Fruit fly (Drosophila melanogaster) whole organism, embryonic: Measurements from ENCODE around the gene Nsf2.
A peak's percentile ranks its signal among the peaks of the same experiment; 100 is the strongest.

Experiments used
- CG12299 ChIP-seq: fragments of 200-800 bp; sonication (Bioruptor generic); optimal IDR thresholded peaks from 2 replicates; lab custom pipeline; 2018; ENCODE audit warnings: missing biosample characterization, mild to moderate bottlenecking, missing genetic modification characterization
- CG14050 ChIP-seq: fragments of 200-800 bp; sonication (Bioruptor generic); IDR thresholded peaks from 3 replicates; pipeline ENCODE4 v1.3.6; 2022; ENCODE audit warnings: missing biosample characterization, missing genetic modification characterization
- CG2116 ChIP-seq: fragments of 200-800 bp; sonication (Bioruptor generic); optimal IDR thresholded peaks from 3 replicates; lab custom pipeline; 2018; ENCODE audit warnings: missing biosample characterization, mild to moderate bottlenecking, missing genetic modification characterization
- CG34224 ChIP-seq: fragments of 200-800 bp; sonication (Bioruptor generic); IDR thresholded peaks from 3 replicates; pipeline ENCODE4 v1.3.6; 2022; ENCODE audit warnings: missing biosample characterization, missing genetic modification characterization; ENCODE audit not compliant: partially characterized antibody
- D19B ChIP-seq: fragments of 200-800 bp; sonication (Bioruptor generic); optimal IDR thresholded peaks from 2 replicates; lab custom pipeline; 2017; ENCODE audit warnings: missing biosample characterization, mild to moderate bottlenecking, missing genetic modification characterization
- Dad ChIP-seq: fragments of 200-800 bp; sonication (Bioruptor generic); optimal IDR thresholded peaks from 3 replicates; lab custom pipeline; 2016; ENCODE audit warnings: missing biosample characterization, missing genetic modification characterization
- Drgx ChIP-seq: fragments of 200-800 bp; sonication (Bioruptor generic); IDR thresholded peaks from 2 replicates; pipeline ENCODE4 v1.3.6; 2022; ENCODE audit warnings: missing biosample characterization, missing genetic modification characterization
- Eip74EF ChIP-seq, 2 experiments: fragments of 200-800 bp in 1 of 2; fragments of >200 bp in 1 of 2; sonication (Bioruptor generic) in 1 of 2; optimal IDR thresholded peaks; 2 replicates each; lab custom pipeline; 2017 to 2019; ENCODE audit warnings: missing biosample characterization in 2 of 2, missing genetic modification characterization in 2 of 2, mild to moderate bottlenecking in 1 of 2, moderate library complexity in 1 of 2
- Ets65A ChIP-seq: fragments of 200-800 bp; sonication (Bioruptor generic); peaks from one replicate; lab custom pipeline; 2016; ENCODE audit warnings: missing biosample characterization, missing genetic modification characterization
- Hr39 ChIP-seq: fragments of >200 bp; optimal IDR thresholded peaks from 2 replicates; lab custom pipeline; 2017
- Hr51 ChIP-seq, 2 experiments: fragments of 200-800 bp; sonication (Bioruptor generic); optimal IDR thresholded peaks; 2 replicates in 1 of 2; 3 replicates in 1 of 2; lab custom pipeline; 2016 to 2018; ENCODE audit warnings: missing biosample characterization in 2 of 2, missing genetic modification characterization in 2 of 2, mild to moderate bottlenecking in 1 of 2, moderate library complexity in 1 of 2
- Meics ChIP-seq: fragments of 200-800 bp; sonication (Bioruptor generic); optimal IDR thresholded peaks from 2 replicates; lab custom pipeline; 2017; ENCODE audit warnings: missing biosample characterization, mild to moderate bottlenecking, missing genetic modification characterization
- Mes4 ChIP-seq: fragments of 200-800 bp; sonication (Bioruptor generic); optimal IDR thresholded peaks from 2 replicates; lab custom pipeline; 2016; ENCODE audit warnings: missing biosample characterization, missing genetic modification characterization
- Poxn ChIP-seq: fragments of 200-800 bp; sonication (Bioruptor generic); IDR thresholded peaks from 2 replicates; pipeline ENCODE4 v1.3.6; 2022; ENCODE audit warnings: missing biosample characterization, missing genetic modification characterization
- TFAM ChIP-seq: fragments of 200-800 bp; sonication (Bioruptor generic); optimal IDR thresholded peaks from 2 replicates; lab custom pipeline; 2017; ENCODE audit warnings: missing biosample characterization, missing genetic modification characterization, inconsistent platforms
- Xrp1 ChIP-seq: fragments of 200-800 bp; sonication (Bioruptor generic); IDR thresholded peaks from 2 replicates; pipeline ENCODE4 v1.3.6; 2022; ENCODE audit warnings: missing biosample characterization, missing genetic modification characterization
- abd-A ChIP-seq: fragments of 200-800 bp; sonication (Bioruptor generic); optimal IDR thresholded peaks from 3 replicates; lab custom pipeline; 2019; ENCODE audit warnings: missing biosample characterization, mild to moderate bottlenecking, missing genetic modification characterization, moderate library complexity
- ash1 ChIP-seq: fragments of 200-800 bp; sonication (Bioruptor generic); optimal IDR thresholded peaks from 2 replicates; lab custom pipeline; 2018; ENCODE audit warnings: missing biosample characterization, mild to moderate bottlenecking, missing genetic modification characterization
- bab2 ChIP-seq: fragments of 200-800 bp; sonication (Bioruptor generic); optimal IDR thresholded peaks from 2 replicates; lab custom pipeline; 2016; ENCODE audit warnings: missing biosample characterization, missing genetic modification characterization
- bsh ChIP-seq, 2 experiments: fragments of 200-800 bp; sonication (Bioruptor generic); optimal IDR thresholded peaks; 2 replicates each; lab custom pipeline; 2017 to 2018; ENCODE audit warnings: mild to moderate bottlenecking in 2 of 2, missing biosample characterization in 2 of 2, missing genetic modification characterization in 2 of 2, moderate library complexity in 1 of 2
- eve ChIP-seq, 2 experiments: fragments of >200 bp; optimal IDR thresholded peaks; 2 replicates each; lab custom pipeline; 2017; ENCODE audit warnings: missing biosample characterization in 2 of 2, missing genetic modification characterization in 2 of 2
- ewg ChIP-seq: fragments of 200-800 bp; sonication (Bioruptor generic); optimal IDR thresholded peaks from 3 replicates; lab custom pipeline; 2017; ENCODE audit warnings: mild to moderate bottlenecking, missing biosample characterization, missing genetic modification reagents, missing genetic modification characterization
- eyg ChIP-seq: fragments of 200-800 bp; sonication (Bioruptor generic); optimal IDR thresholded peaks from 3 replicates; lab custom pipeline; 2016; ENCODE audit warnings: missing biosample characterization, missing genetic modification characterization
- gem ChIP-seq: fragments of 200-800 bp; sonication (Bioruptor generic); optimal IDR thresholded peaks from 2 replicates; lab custom pipeline; 2019; ENCODE audit warnings: missing biosample characterization, mild to moderate bottlenecking, missing genetic modification characterization, moderate library complexity
- lbe ChIP-seq: fragments of 200-800 bp; sonication (Bioruptor generic); optimal IDR thresholded peaks from 2 replicates; lab custom pipeline; 2016; ENCODE audit warnings: missing biosample characterization, mild to moderate bottlenecking, missing genetic modification characterization
- nom ChIP-seq: fragments of 200-800 bp; sonication (Bioruptor generic); optimal IDR thresholded peaks from 2 replicates; lab custom pipeline; 2017; ENCODE audit warnings: missing biosample characterization, missing genetic modification characterization, mild to moderate bottlenecking, moderate library complexity, missing genetic modification reagents
- p53 ChIP-seq: fragments of 200-800 bp; sonication (Bioruptor generic); optimal IDR thresholded peaks from 2 replicates; lab custom pipeline; 2016; ENCODE audit warnings: missing biosample characterization, missing genetic modification characterization
- phol ChIP-seq: fragments of 200-800 bp; sonication (Bioruptor generic); optimal IDR thresholded peaks from 3 replicates; lab custom pipeline; 2018; ENCODE audit warnings: missing biosample characterization, mild to moderate bottlenecking, missing genetic modification characterization, moderate library complexity
- salm ChIP-seq: fragments of 200-800 bp; sonication (Bioruptor generic); optimal IDR thresholded peaks from 2 replicates; lab custom pipeline; 2018; ENCODE audit warnings: missing biosample characterization, mild to moderate bottlenecking, missing genetic modification characterization
- sens ChIP-seq: fragments of 200-800 bp; sonication (Bioruptor generic); peaks from one replicate; lab custom pipeline; 2016; ENCODE audit warnings: missing biosample characterization, missing genetic modification characterization
- sqz ChIP-seq: fragments of 200-800 bp; sonication (Bioruptor generic); optimal IDR thresholded peaks from 3 replicates; lab custom pipeline; 2018; ENCODE audit warnings: missing biosample characterization, mild to moderate bottlenecking, missing genetic modification characterization

The Nsf2 gene

DNA sequence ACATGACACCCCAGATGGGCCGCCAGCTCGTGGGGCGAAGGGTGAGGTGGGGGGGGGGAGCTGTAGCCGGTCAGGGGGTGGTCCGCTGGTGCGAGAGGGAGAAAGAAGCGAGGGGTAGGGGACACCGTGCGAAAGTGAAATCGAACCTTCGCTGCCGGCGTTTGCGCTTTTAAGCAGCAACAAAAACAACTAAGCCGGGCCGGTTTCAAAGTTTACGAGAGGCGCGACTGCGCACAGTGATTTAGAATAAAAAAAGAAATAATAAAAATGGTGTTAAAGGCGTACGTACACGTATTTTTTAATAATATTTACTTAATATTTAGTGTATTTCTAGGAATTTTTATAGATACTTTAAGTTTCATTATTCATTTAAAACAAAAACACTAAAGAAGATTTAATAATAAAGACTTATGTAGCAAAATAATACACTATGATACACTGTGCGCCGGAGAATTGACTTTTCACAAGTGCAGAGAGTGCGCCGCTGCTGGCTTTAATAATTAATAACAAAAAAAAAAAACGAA is 6.1 kb downstream of the Nsf2 start (continued):
- no peak for TF ChIP-seq bab2 (GFP tag; lab: Kevin White, UChicago)
- peak; percentile 32 for TF ChIP-seq Hr39 (lab: Kevin White, UChicago)
- TF ChIP-seq Mes4 (GFP tag; lab: Kevin White, UChicago) = no peak
- TF ChIP-seq ewg (GFP tag; lab: Kevin White, UChicago) = peak; percentile 52
- no peak for TF ChIP-seq CG12299 (tag; lab: Kevin White, UChicago)
- TF ChIP-seq salm = peak; percentile 26

DNA sequence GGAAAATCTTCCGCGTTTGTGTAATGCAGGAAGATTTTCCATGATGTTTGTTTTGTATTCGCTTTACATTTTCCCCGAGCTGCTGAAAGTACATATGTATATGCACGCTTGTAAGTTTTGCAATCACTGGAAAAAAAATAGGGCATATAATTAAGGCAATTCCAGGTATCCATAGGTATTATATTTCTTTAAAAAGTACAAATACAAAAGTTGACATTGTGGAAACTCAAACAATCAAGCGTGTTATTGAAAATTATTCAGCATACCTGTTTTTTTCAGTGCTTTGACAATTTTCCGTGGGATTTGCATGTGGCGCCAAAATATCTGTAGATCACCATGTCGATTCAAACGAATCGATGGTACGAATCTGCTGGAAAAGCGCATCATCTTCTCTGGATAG is 6.7 kb downstream of the Nsf2 start:
- TF ChIP-seq ewg (GFP tag; lab: Kevin White, UChicago) (no peak), Drgx (GFP tag; lab: Robert Waterston, UW) (peak; percentile 56), phol (peak; percentile 10), sens (GFP tag; lab: Kevin White, UChicago) (peak; percentile 55), CG2116 (GFP tag; lab: Kevin White, UChicago) (no peak)

DNA sequence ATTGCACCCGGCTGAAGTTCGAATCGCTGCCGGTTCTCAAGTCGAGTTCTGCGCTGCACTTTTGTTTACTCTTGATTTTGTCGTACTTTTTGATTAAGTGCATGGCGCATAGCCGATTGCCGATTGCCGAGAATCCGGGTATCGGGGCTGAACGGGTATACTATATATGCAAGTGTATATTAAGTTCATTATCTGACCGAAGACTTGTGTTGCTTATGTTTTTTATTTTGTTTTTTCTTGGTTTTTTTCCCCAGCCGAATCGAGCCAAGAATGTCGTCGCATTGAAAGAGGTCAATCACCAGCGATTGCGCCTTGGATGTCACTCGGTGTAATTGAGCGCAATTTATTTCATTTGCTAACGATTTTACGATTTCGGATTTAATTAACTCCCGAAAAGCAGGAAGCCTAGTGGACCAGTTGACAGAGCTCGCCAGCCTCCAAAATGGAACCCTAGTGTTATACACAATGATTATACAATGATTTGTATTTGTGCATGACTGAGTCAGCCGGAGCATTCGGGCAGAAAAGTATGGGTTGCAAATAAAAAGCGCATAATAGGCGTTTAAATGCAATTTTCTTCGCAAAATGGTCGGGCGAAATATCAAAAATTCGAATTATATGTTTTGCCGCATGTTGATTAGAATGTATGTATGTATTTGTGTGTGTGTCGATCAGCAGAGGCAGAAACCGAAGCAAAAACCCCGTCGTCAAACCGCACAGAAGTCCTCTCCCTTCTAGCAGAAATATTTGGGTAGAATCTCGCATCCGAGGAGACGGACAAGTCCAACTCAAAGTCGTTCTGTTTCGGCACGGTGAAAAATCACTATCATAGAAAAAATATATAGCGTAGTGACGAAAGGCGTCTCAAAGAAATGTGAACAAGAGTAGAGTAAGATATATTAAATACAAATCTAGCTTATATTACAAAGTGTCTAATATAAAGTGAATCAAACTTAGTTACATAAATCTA is 9.6 kb downstream of the Nsf2 start, which contains the start of gene Mst87F:
Gene Mst87F, minus strand, starts transcription at position 56 of the 970 bp plus-strand sequence.
- TF ChIP-seq sens (GFP tag; lab: Kevin White, UChicago) (peak; percentile 57), CG14050 (GFP tag; lab: Robert Waterston, UW) (no peak), nom (GFP tag; lab: Kevin White, UChicago) (peak; percentile 32), Ets65A (GFP tag; lab: Kevin White, UChicago) (peak; percentile 26), lbe (GFP tag; lab: Kevin White, UChicago) (no peak), Meics (peak; percentile 15)

DNA sequence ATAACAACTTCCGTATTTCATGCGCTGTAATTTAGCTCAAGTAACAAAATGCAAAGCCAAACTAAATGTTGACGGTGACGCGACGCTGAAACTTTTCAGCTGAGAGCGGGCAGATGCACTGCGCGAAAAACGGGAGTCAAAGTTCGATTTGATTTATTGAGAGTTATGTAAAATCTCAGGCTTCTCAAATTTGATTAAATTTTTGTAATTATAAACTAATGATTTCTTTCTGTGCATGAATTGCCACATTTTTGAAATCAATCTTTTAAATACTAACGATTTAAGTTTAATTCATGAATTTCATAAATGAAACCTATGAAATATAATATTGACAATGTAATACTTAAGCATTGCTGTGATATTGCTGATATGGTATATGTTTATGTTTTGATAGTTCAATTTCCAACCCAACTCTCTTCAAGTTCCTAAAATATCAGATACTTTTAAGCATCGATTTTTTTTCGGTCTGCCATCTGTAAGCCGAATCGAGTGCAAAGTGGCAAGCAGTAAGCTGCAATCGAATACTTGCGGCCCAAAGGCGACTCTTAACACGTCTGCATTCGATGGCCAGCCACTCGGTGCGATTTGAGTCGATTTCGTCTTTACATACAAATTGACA is 15.1 kb downstream of the Nsf2 start:
- peak; percentile 27; the same call in 1 of the 2 replicates for TF ChIP-seq Xrp1 (GFP tag; lab: Robert Waterston, UW)
- TF ChIP-seq CG34224 = no peak
- TF ChIP-seq Poxn (GFP tag; lab: Robert Waterston, UW) = no peak
- TF ChIP-seq Dad = no peak
- TF ChIP-seq abd-A (tag; lab: Kevin White, UChicago) = no peak
- peak; percentile 3 for TF ChIP-seq gem (tag; lab: Kevin White, UChicago)
- no peak for TF ChIP-seq ash1 (GFP tag; lab: Kevin White, UChicago)
- TF ChIP-seq D19B (GFP tag; lab: Kevin White, UChicago) = no peak
- no peak for TF ChIP-seq p53 (GFP tag; lab: Kevin White, UChicago)
- peak; percentile 41 for TF ChIP-seq sens (GFP tag; lab: Kevin White, UChicago)
- no peak for TF ChIP-seq TFAM
- TF ChIP-seq eyg (GFP tag; lab: Kevin White, UChicago) = no peak
- TF ChIP-seq Eip74EF (GFP tag; optimal IDR thresholded peaks at IDR 0.05; lab: Kevin White, UChicago) = peak in 1 of 2 experiments; percentile 7
- peak in 1 of 2 experiments; percentile 7 for TF ChIP-seq eve (GFP tag; optimal IDR thresholded peaks at IDR 0.05; lab: Kevin White, UChicago)
- peak in 1 of 2 experiments; percentile 9 for TF ChIP-seq bsh (GFP tag; optimal IDR thresholded peaks at IDR 0.05; lab: Kevin White, UChicago)
- TF ChIP-seq sqz (GFP tag; lab: Kevin White, UChicago) = no peak
- peak in 1 of 2 experiments; percentile 7 for TF ChIP-seq Hr51 (GFP tag; optimal IDR thresholded peaks at IDR 0.05; lab: Kevin White, UChicago)
